Fruit fly (Drosophila melanogaster): ENCODE results near the gene Lrch.

The Lrch gene

dm6 chr2L:17402493-17402892 is 18.6 kb upstream of the Lrch start:
- TF ChIP-seq CG8478 (optimal IDR thresholded peaks at IDR 0.05) (no peak), CTCF (optimal IDR thresholded peaks at IDR 0.05) (no peak)

- TF ChIP-seq CTCF (optimal IDR thresholded peaks at IDR 0.05): no peak
- no peak for TF ChIP-seq CG8478 (optimal IDR thresholded peaks at IDR 0.05)
These were observed 13.5 kb upstream of the Lrch start for dm6 chr2L:17397372-17397771.

- TF ChIP-seq CTCF (optimal IDR thresholded peaks at IDR 0.05) (no peak), CG8478 (optimal IDR thresholded peaks at IDR 0.05) (no peak)
These were observed 11.0 kb upstream of the Lrch start for dm6 chr2L:17394939-17395338.

dm6 chr2L:17390782-17391181 is 6.9 kb upstream of the Lrch start:
- no peak for TF ChIP-seq CTCF (optimal IDR thresholded peaks at IDR 0.05)
- no peak for TF ChIP-seq CG8478 (optimal IDR thresholded peaks at IDR 0.05)

dm6 chr2L:17389104-17389503 is 5.2 kb upstream of the Lrch start:
- no peak for TF ChIP-seq CG8478 (optimal IDR thresholded peaks at IDR 0.05)
- no peak for TF ChIP-seq CTCF (optimal IDR thresholded peaks at IDR 0.05)

DNA sequence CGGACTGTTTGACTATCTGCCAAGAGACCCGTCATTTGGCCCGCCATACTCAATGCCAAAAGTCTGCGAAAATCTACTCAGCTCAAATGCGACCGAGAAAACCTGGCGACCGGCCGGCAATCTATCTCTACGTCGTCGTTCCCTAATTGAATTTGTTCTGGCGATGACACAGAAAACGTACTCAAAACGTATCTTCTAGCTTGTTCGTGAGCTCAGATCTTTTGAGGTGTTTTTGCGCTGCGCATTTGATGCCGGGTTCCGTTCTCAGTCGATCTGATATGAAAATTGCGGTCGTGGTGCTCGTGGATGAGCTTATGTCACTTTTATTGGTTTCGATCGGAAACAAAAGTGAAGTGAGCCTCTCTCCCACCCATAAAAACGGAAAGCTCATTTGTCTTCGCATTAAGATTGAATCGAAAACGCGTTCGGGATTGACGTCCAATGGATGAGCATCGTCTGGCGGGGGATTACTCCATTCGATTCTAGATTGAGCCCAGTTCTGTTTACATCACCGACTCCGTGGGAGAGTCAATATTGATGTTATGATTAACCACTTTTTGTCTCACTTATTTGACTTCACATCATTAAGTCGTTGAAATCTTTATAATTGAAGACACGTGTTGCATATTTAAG is 3.9 kb upstream of the Lrch start:
- TF ChIP-seq CTCF (optimal IDR thresholded peaks at IDR 0.05) (no peak), CG8478 (optimal IDR thresholded peaks at IDR 0.05) (no peak)

dm6 chr2L:17385221-17385529 is 1.3 kb upstream of the Lrch start:
- no peak for TF ChIP-seq CG8478 (optimal IDR thresholded peaks at IDR 0.05)
- no peak for TF ChIP-seq CTCF (optimal IDR thresholded peaks at IDR 0.05)

DNA sequence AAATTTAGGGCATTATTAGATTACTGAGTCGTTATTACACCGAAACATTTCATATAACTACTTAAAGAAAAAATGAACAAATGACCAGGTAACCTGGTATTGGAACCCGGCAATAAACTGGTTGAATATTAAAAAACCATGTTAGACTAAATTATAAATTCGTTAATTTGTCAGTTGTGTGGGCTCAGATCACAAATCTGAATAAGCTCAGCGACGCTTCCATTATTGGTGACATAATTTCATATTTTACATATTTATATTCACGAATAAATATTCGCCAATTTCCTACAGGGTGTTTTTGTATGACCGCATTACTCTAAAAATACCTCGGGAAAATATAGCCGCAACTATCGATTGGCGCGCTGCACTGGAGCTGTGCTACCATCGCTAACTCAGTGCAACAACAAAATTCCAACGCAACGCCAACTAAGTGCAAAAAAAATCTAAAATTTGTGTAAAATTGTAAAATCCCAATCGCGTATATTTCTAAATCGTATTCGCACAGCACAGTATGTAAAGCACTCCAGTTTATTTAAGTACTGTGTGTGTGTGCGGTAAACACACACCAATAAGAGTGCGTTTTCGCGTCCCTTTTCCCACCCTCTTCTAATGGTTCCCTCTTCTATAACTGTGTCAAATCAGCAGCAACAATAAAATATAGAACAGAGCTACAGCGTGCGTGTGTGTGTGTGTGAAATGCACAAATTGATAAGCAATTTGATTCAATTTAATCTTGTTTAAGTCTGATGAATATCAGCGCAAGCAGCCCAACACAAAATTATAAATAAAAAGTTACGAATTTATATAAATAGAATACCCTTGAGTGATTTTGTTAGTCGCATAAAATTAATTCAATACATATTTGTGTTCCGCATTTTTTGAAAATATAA is 661 bp upstream of the Lrch start, which contains the start of gene CLIP-190:
TSS of gene CLIP-190 (plus strand) at position 370 of the 890 bp plus-strand sequence.
- TF ChIP-seq CTCF (optimal IDR thresholded peaks at IDR 0.05) (peak in 1 of 2 experiments; percentile 32), CG8478 (optimal IDR thresholded peaks at IDR 0.05) (no peak)

DNA sequence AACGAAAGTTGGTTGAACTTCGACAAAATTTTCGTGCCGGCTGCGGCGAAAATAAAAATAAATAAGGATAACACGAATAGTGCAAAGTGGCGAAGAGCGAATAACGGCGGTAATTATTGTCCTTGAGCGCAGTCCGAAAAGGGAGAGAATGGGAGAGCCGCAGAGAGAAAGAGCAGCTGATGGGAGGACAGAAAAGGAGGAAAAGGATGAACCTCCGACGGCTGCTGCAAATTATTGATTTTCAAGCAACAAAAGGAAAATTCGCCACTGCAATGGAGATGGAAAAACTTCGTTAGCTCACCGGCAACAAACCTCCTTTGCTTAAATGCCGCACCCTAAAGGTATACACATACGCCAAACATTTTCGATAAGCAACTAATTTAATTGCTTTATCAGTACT is 1.1 kb downstream of the Lrch start:
- TF ChIP-seq CTCF (optimal IDR thresholded peaks at IDR 0.05) (no peak), CG8478 (optimal IDR thresholded peaks at IDR 0.05) (no peak)

dm6 chr2L:17382318-17382717 is 1.6 kb downstream of the Lrch start:
- no peak for TF ChIP-seq CTCF (optimal IDR thresholded peaks at IDR 0.05)
- TF ChIP-seq CG8478 (optimal IDR thresholded peaks at IDR 0.05): no peak

DNA sequence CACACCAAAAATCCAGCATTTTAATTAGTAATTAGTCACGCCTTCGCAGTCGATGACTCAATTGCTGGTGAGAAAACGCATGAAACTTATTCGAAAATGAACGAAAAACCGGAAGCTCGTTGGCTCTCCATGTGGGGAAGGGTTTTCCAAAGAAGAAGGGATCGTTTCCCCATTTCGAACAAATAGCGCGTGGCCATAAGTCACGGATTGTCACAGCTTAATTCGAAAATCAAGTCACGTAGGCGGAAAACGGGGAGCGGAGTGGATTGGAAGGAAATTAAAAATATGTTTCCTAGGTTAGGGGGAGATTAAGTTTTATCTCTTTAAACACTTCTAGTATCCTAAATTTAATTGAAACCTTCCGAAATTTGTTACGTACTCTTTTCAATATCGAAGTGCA is 2.3 kb downstream of the Lrch start:
- TF ChIP-seq CTCF (optimal IDR thresholded peaks at IDR 0.05) (no peak), CG8478 (optimal IDR thresholded peaks at IDR 0.05) (no peak)

DNA sequence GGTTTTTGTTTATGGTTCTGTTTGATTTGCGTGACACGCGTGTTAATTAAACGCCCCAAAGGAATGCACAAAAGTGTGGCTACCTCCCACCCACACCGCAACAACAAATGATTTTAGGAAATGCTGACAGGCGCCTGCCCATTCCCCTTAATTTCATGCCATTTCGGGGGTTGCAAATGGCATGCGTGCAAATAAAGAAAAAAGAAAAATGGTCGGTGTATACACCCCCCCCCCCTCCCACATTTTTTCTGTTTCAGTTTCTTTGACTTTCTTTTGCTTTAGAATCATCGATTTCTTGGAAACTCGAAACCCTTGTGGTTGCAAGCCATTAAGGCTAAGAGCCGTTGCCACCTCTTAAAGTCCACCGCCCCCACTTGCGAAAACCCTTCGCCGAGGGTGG is 2.8 kb downstream of the Lrch start:
- TF ChIP-seq CG8478 (optimal IDR thresholded peaks at IDR 0.05): no peak
- TF ChIP-seq CTCF (optimal IDR thresholded peaks at IDR 0.05): no peak

DNA sequence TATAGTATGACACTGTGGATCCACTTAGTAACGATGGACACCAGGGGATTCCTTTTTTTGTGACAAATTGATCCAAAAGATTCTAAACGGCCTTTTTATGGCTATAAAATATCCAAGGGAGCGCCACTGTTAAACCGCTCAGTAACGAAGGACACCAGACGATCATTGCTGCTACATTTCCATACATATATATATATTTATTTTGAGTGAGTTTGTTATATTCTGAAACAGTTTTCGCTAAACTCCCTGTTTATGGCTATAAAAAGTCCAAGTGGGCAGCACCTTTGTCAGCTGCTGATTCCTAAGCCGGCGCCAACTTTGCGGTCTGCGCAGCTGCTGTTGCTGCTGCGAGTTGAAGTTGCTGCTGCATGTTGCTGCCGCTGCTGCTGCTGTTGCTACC is 3.4 kb downstream of the Lrch start:
- TF ChIP-seq CG8478 (optimal IDR thresholded peaks at IDR 0.05) (no peak), CTCF (optimal IDR thresholded peaks at IDR 0.05) (no peak)

DNA sequence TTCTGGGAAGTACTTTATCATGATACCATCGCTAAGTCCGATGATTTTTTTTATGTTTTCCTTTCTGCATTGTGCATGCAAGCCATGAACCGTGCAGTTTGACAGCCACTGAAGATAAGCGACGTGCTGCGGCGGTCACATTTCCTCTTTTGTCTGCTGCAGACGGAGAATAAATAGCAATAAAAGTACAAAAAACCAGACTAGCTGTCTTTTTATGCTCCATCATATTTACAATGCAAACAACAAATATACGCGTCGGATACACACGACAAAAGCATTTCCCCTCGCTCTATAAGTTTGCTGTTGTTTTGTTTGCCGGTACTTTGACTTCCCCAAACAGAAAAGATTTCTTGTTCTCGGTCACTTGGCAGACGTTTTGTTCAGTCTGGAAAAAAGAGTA is 4.1 kb downstream of the Lrch start:
- TF ChIP-seq CG8478 (optimal IDR thresholded peaks at IDR 0.05) (no peak), CTCF (optimal IDR thresholded peaks at IDR 0.05) (no peak)

DNA sequence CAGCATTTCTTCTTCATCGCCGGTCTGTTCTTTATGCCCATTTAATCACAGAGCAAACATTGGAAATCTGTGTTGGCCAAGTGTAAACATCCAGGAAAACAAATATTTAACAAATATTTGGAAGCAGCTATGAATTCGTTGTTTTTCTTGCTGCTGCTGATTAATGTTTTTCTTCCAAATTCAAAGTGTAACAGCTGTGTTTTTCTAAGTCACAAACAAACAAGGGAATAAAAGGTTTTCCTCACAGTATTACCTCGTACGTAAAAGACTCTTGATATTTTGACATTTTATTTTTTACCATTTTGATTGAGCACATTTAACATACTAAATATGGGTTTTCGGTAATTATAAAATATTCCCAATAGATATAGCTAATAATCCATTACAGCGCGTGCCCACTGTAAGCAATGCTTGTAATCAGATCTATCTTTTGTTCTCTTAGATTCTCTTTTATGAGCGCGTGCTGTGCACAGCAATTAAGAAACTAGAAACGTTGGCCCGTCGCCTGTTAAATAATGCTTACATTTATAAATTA is 5.1 kb downstream of the Lrch start:
- TF ChIP-seq CG8478 (optimal IDR thresholded peaks at IDR 0.05): no peak
- no peak for TF ChIP-seq CTCF (optimal IDR thresholded peaks at IDR 0.05)

DNA sequence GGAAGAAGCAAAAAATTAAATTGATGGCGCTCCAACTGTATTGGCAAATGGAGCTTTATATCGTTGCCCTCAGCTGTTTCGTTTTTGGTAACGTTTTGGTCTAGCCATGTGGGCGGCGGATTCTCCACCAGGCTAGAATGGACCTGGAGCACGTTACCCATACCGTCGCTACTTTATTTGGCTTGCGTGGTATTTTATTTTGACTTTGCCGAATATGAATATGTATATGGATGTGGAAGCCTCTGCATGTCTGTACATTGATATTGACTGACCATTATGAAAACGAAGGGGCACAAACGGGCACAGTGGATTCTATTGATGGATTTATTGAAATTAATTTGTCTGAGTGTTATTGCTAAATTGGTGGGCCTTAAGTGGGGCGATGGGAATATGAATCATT is 6.1 kb downstream of the Lrch start:
- TF ChIP-seq CTCF (optimal IDR thresholded peaks at IDR 0.05): no peak

Data from S2 (cell line).